Fruit fly (Drosophila melanogaster): ENCODE data around the gene CG9663.

Gene CG9663

dm6 chr2L:3299142-3299541 is 3.8 kb downstream of the CG9663 start:
- TF ChIP-seq Myc (optimal IDR thresholded peaks at IDR 0.05): no peak
- TF ChIP-seq h (optimal IDR thresholded peaks at IDR 0.05): no peak
- no peak for TF ChIP-seq psq (optimal IDR thresholded peaks at IDR 0.05)
- no peak for TF ChIP-seq insv (optimal IDR thresholded peaks at IDR 0.05)
- TF ChIP-seq Sin3A (optimal IDR thresholded peaks at IDR 0.05): no peak
- TF ChIP-seq ttk (optimal IDR thresholded peaks at IDR 0.05): no peak

dm6 chr2L:3298065-3298469 is 4.9 kb downstream of the CG9663 start:
- TF ChIP-seq insv (optimal IDR thresholded peaks at IDR 0.05): no peak
- TF ChIP-seq ttk (optimal IDR thresholded peaks at IDR 0.05): no peak
- TF ChIP-seq psq (optimal IDR thresholded peaks at IDR 0.05): no peak
- TF ChIP-seq Myc (optimal IDR thresholded peaks at IDR 0.05): no peak
- TF ChIP-seq h (optimal IDR thresholded peaks at IDR 0.05): no peak
- no peak for TF ChIP-seq Sin3A (optimal IDR thresholded peaks at IDR 0.05)

dm6 chr2L:3294572-3294971 is 8.4 kb downstream of the CG9663 start, which contains the start of gene CG9664:
TSS of gene CG9664 (minus strand) at chr2L:3294706.
- TF ChIP-seq ttk (optimal IDR thresholded peaks at IDR 0.05) (no peak), h (optimal IDR thresholded peaks at IDR 0.05) (no peak), insv (optimal IDR thresholded peaks at IDR 0.05) (no peak), psq (optimal IDR thresholded peaks at IDR 0.05) (no peak), Sin3A (optimal IDR thresholded peaks at IDR 0.05) (no peak), Myc (optimal IDR thresholded peaks at IDR 0.05) (no peak)

- TF ChIP-seq psq (optimal IDR thresholded peaks at IDR 0.05) (no peak), insv (optimal IDR thresholded peaks at IDR 0.05) (no peak), Sin3A (optimal IDR thresholded peaks at IDR 0.05) (no peak), Myc (optimal IDR thresholded peaks at IDR 0.05) (no peak)
Observed at dm6 chr2L:3293718-3294340, 9.1 kb downstream of the CG9663 start.

dm6 chr2L:3280484-3280993 is 22.4 kb downstream of the CG9663 start, which contains the start of gene OtopLb:
TSS of gene OtopLb (minus strand) at chr2L:3280534.
- no peak for TF ChIP-seq insv (optimal IDR thresholded peaks at IDR 0.05)
- TF ChIP-seq Sin3A (optimal IDR thresholded peaks at IDR 0.05): no peak
- no peak for TF ChIP-seq Myc (optimal IDR thresholded peaks at IDR 0.05)
- TF ChIP-seq psq (optimal IDR thresholded peaks at IDR 0.05): no peak
- no peak for TF ChIP-seq h (optimal IDR thresholded peaks at IDR 0.05)
- no peak for TF ChIP-seq ttk (optimal IDR thresholded peaks at IDR 0.05)

dm6 chr2L:3278786-3279185 is 24.1 kb downstream of the CG9663 start:
- TF ChIP-seq psq (optimal IDR thresholded peaks at IDR 0.05) (no peak), insv (optimal IDR thresholded peaks at IDR 0.05) (no peak), Myc (optimal IDR thresholded peaks at IDR 0.05) (no peak), Sin3A (optimal IDR thresholded peaks at IDR 0.05) (no peak), h (optimal IDR thresholded peaks at IDR 0.05) (no peak), ttk (optimal IDR thresholded peaks at IDR 0.05) (no peak)

dm6 chr2L:3269137-3269536 is 33.8 kb downstream of the CG9663 start, which contains the start of gene CG3347:
TSS of gene CG3347 (plus strand) at chr2L:3269437.
- no peak for TF ChIP-seq Myc (optimal IDR thresholded peaks at IDR 0.05)
- TF ChIP-seq ttk (optimal IDR thresholded peaks at IDR 0.05): no peak
- TF ChIP-seq h (optimal IDR thresholded peaks at IDR 0.05): no peak
- TF ChIP-seq Sin3A (optimal IDR thresholded peaks at IDR 0.05): no peak
- no peak for TF ChIP-seq insv (optimal IDR thresholded peaks at IDR 0.05)
- TF ChIP-seq psq (optimal IDR thresholded peaks at IDR 0.05): no peak

- TF ChIP-seq ttk (optimal IDR thresholded peaks at IDR 0.05) (no peak), psq (optimal IDR thresholded peaks at IDR 0.05) (no peak), insv (optimal IDR thresholded peaks at IDR 0.05) (no peak), Myc (optimal IDR thresholded peaks at IDR 0.05) (no peak), Sin3A (optimal IDR thresholded peaks at IDR 0.05) (no peak), h (optimal IDR thresholded peaks at IDR 0.05) (no peak)
Observed at dm6 chr2L:3265635-3266034, 37.3 kb downstream of the CG9663 start.

- no peak for TF ChIP-seq ttk (optimal IDR thresholded peaks at IDR 0.05)
- TF ChIP-seq Sin3A (optimal IDR thresholded peaks at IDR 0.05): no peak
- no peak for TF ChIP-seq Myc (optimal IDR thresholded peaks at IDR 0.05)
- TF ChIP-seq h (optimal IDR thresholded peaks at IDR 0.05): no peak
- no peak for TF ChIP-seq psq (optimal IDR thresholded peaks at IDR 0.05)
- TF ChIP-seq insv (optimal IDR thresholded peaks at IDR 0.05): no peak
Observed at dm6 chr2L:3246030-3246429, 56.9 kb downstream of the CG9663 start.
